Fruit fly (Drosophila melanogaster) whole organism, wandering third instar larva: ENCODE data around the gene Nsun5.

Source experiments
- HLH106 ChIP-seq: fragments of 200-800 bp; optimal IDR thresholded peaks from 3 replicates; lab custom pipeline; 2019; ENCODE audit warnings: missing biosample characterization, mild to moderate bottlenecking, missing genetic modification characterization, moderate library complexity
- OdsH ChIP-seq: fragments of 200-800 bp; sonication (Bioruptor generic); optimal IDR thresholded peaks from 2 replicates; lab custom pipeline; 2016; ENCODE audit warnings: missing biosample characterization, mild to moderate bottlenecking, missing genetic modification characterization
- Rel ChIP-seq, 2 experiments: fragments of 200-800 bp; sonication (Bioruptor generic) in 1 of 2; optimal IDR thresholded peaks; 2 replicates in 1 of 2; 3 replicates in 1 of 2; lab custom pipeline; 2016 to 2019; ENCODE audit warnings: mild to moderate bottlenecking in 2 of 2, missing biosample characterization in 2 of 2, missing genetic modification characterization in 2 of 2, moderate library complexity in 1 of 2
- pan ChIP-seq: fragments of >200 bp; optimal IDR thresholded peaks from 2 replicates; lab custom pipeline; 2017

DNA sequence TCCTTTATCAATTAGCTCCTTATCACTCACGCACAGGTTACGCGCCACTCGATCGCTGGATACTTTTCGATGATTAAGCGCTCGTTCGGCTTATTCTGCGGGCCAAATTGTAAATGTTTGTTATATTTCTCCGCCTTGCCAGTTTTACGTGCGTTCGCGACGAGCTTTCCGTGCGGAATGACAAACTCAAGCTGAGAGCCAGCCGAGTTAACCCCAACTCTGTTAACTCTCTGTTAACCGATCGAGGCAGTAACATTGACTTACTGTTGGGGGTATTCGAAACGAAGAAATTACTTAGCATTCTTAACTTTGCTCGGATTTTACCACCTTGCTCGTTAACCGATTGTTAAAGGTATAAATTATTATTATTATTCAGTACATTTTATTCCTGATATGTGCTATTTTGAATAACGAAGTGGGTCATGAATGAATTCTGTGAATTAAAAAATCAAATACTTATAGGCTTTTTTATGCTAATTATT lies 8.6 kb downstream of the Nsun5 start, which contains the start of gene CG5835:
- peak; percentile 6 for TF ChIP-seq HLH106 (tag; lab: Kevin White, UChicago)
- TF ChIP-seq pan = no peak
- peak; percentile 48 for TF ChIP-seq OdsH (GFP tag; lab: Kevin White, UChicago)
- TF ChIP-seq Rel (GFP tag; optimal IDR thresholded peaks at IDR 0.05; lab: Kevin White, UChicago) = no peak
- TF ChIP-seq Rel (tag; optimal IDR thresholded peaks at IDR 0.05; lab: Kevin White, UChicago) = peak; percentile 42
